In genomic region chrX:3714020-3714419, dm6 we compare ENCODE assay signal across 1 fruit fly cellular context.
TF ChIP-seq lines count a peak whose summit lies in the region.

No protein-coding gene starts in this region.

TF ChIP-seq in whole organism, embryonic, 481 proteins besides CTCF, POLR2A, EP300 and RAD21 (continued from another document and continues in another):
- TF ChIP-seq trh (GFP tag; optimal IDR thresholded peaks at IDR 0.05; lab: Kevin White, UChicago) (no peak), Atf6 (GFP tag; IDR thresholded peaks at IDR 0.05; lab: Robert Waterston, UW) (peak; percentile 66; the same call in 1 of the 2 replicates), CG17802 (tag; optimal IDR thresholded peaks at IDR 0.05; lab: Kevin White, UChicago) (no peak), CG13775 (GFP tag; optimal IDR thresholded peaks at IDR 0.05; lab: Kevin White, UChicago) (no peak), CG9609 (GFP tag; optimal IDR thresholded peaks at IDR 0.05; lab: Kevin White, UChicago) (peak; percentile 27), Hr39 (optimal IDR thresholded peaks at IDR 0.05; lab: Kevin White, UChicago) (no peak), CG7745 (tag; optimal IDR thresholded peaks at IDR 0.05; lab: Kevin White, UChicago) (no peak), odd (GFP tag; optimal IDR thresholded peaks at IDR 0.05; lab: Kevin White, UChicago) (no peak), CG11696 (GFP tag; IDR thresholded peaks at IDR 0.05; lab: Robert Waterston, UW) (no peak), CG3163 (GFP tag; optimal IDR thresholded peaks at IDR 0.05; lab: Kevin White, UChicago) (no peak), cwo (GFP tag; optimal IDR thresholded peaks at IDR 0.05; lab: Kevin White, UChicago) (peak; percentile 28), PHDP (tag; optimal IDR thresholded peaks at IDR 0.05; lab: Kevin White, UChicago) (peak; percentile 59), ranshi (GFP tag; IDR thresholded peaks at IDR 0.05; lab: Robert Waterston, UW) (no peak), CG4360 (GFP tag; IDR thresholded peaks at IDR 0.05; lab: Robert Waterston, UW) (no peak), Xbp1 (GFP tag; optimal IDR thresholded peaks at IDR 0.05; lab: Kevin White, UChicago) (peak; percentile 54), CG6689 (GFP tag; IDR thresholded peaks at IDR 0.05; lab: Robert Waterston, UW) (0 out of 2 replicates have a peak, but pooled peaks have one; percentile 35), CG13424 (tag; optimal IDR thresholded peaks at IDR 0.05; lab: Kevin White, UChicago) (peak; percentile 44), sob (GFP tag; IDR thresholded peaks at IDR 0.05; lab: Robert Waterston, UW) (no peak), Camta (GFP tag; optimal IDR thresholded peaks at IDR 0.05; lab: Kevin White, UChicago) (peak; percentile 7), HLH54F (GFP tag; optimal IDR thresholded peaks at IDR 0.05; lab: Kevin White, UChicago) (no peak), fd64A (GFP tag; optimal IDR thresholded peaks at IDR 0.05; lab: Kevin White, UChicago) (no peak), CG33557 (GFP tag; optimal IDR thresholded peaks at IDR 0.05; lab: Kevin White, UChicago) (no peak), MTF-1 (GFP tag; optimal IDR thresholded peaks at IDR 0.05; lab: Kevin White, UChicago; ENCODE audit: borderline replicate concordance) (no peak), CG9437 (GFP tag; optimal IDR thresholded peaks at IDR 0.05; lab: Kevin White, UChicago) (peak; percentile 22), B-H2 (GFP tag; optimal IDR thresholded peaks at IDR 0.05; lab: Kevin White, UChicago) (no peak), CG2889 (GFP tag; IDR thresholded peaks at IDR 0.05; lab: Robert Waterston, UW) (no peak; the same call in 2 of the 3 replicates), vnd (GFP tag; IDR thresholded peaks at IDR 0.05; lab: Robert Waterston, UW; ENCODE audit: partially characterized antibody) (no peak), twi (tag; optimal IDR thresholded peaks at IDR 0.05; lab: Kevin White, UChicago) (no peak), stwl (tag; optimal IDR thresholded peaks at IDR 0.05; lab: Kevin White, UChicago) (no peak), nau (GFP tag; optimal IDR thresholded peaks at IDR 0.05; lab: Kevin White, UChicago) (no peak), CG8359 (GFP tag; optimal IDR thresholded peaks at IDR 0.05; lab: Kevin White, UChicago; ENCODE audit: borderline replicate concordance) (no peak), bbx (GFP tag; IDR thresholded peaks at IDR 0.05; lab: Robert Waterston, UW; ENCODE audit: partially characterized antibody) (no peak), lab (GFP tag; optimal IDR thresholded peaks at IDR 0.05; lab: Kevin White, UChicago) (peak; percentile 55), run (tag; optimal IDR thresholded peaks at IDR 0.05; lab: Kevin White, UChicago) (peak; percentile 34), CG30403 (GFP tag; optimal IDR thresholded peaks at IDR 0.05; lab: Kevin White, UChicago) (peak; percentile 51), Doc3 (GFP tag; IDR thresholded peaks at IDR 0.05; lab: Robert Waterston, UW; ENCODE audit: partially characterized antibody) (no peak), CG3838 (GFP tag; optimal IDR thresholded peaks at IDR 0.05; lab: Kevin White, UChicago) (no peak), Ada2b (GFP tag; IDR thresholded peaks at IDR 0.05; lab: Robert Waterston, UW) (0 out of 2 replicates have a peak, but pooled peaks have one; percentile 28), dimm (GFP tag; IDR thresholded peaks at IDR 0.05; lab: Robert Waterston, UW) (no peak), tap (tag; optimal IDR thresholded peaks at IDR 0.05; lab: Kevin White, UChicago) (peak; percentile 35), CG7357 (GFP tag; IDR thresholded peaks at IDR 0.05; lab: Robert Waterston, UW) (peak; percentile 36; the same call in 1 of the 3 replicates), Oaz (GFP tag; IDR thresholded peaks at IDR 0.05; lab: Robert Waterston, UW) (no peak), Xrp1 (GFP tag; IDR thresholded peaks at IDR 0.05; lab: Robert Waterston, UW) (peak; percentile 20; the same call in 1 of the 2 replicates), nmo (GFP tag; optimal IDR thresholded peaks at IDR 0.05; lab: Kevin White, UChicago) (peak; percentile 28), CG6683 (GFP tag; optimal IDR thresholded peaks at IDR 0.05; lab: Kevin White, UChicago) (no peak), CG7786 (GFP tag; optimal IDR thresholded peaks at IDR 0.05; lab: Kevin White, UChicago) (peak; percentile 22), CG11560 (tag; IDR thresholded peaks at IDR 0.05; lab: Robert Waterston, UW) (no peak), Hr3 (GFP tag; optimal IDR thresholded peaks at IDR 0.05; lab: Kevin White, UChicago) (peak; percentile 5), CG16863 (GFP tag; optimal IDR thresholded peaks at IDR 0.05; lab: Kevin White, UChicago) (peak; percentile 24), Ets65A (GFP tag; lab: Kevin White, UChicago) (peak; percentile 57), CG32767 (GFP tag; IDR thresholded peaks at IDR 0.05; lab: Robert Waterston, UW) (no peak), CG12299 (tag; optimal IDR thresholded peaks at IDR 0.05; lab: Kevin White, UChicago) (no peak), CG31388 (GFP tag; optimal IDR thresholded peaks at IDR 0.05; lab: Kevin White, UChicago) (no peak), Blimp-1 (GFP tag; optimal IDR thresholded peaks at IDR 0.05; lab: Kevin White, UChicago) (peak; percentile 14), CG10543 (GFP tag; optimal IDR thresholded peaks at IDR 0.05; lab: Kevin White, UChicago) (peak; percentile 51), vfl (GFP tag; optimal IDR thresholded peaks at IDR 0.05; lab: Kevin White, UChicago) (no peak), CG7271 (tag; optimal IDR thresholded peaks at IDR 0.05; lab: Kevin White, UChicago) (no peak), CG12155 (GFP tag; optimal IDR thresholded peaks at IDR 0.05; lab: Kevin White, UChicago) (peak; percentile 15), Oli (tag; optimal IDR thresholded peaks at IDR 0.05; lab: Kevin White, UChicago) (peak; percentile 65), fd96Cb (tag; optimal IDR thresholded peaks at IDR 0.05; lab: Kevin White, UChicago) (peak; percentile 28), esg (GFP tag; conservative IDR thresholded peaks at IDR 0.05; lab: Robert Waterston, UW) (no peak), CG13287 (GFP tag; IDR thresholded peaks at IDR 0.05; lab: Robert Waterston, UW; ENCODE audit: partially characterized antibody) (no peak), gem (tag; optimal IDR thresholded peaks at IDR 0.05; lab: Kevin White, UChicago) (peak; percentile 67), Poxn (GFP tag; IDR thresholded peaks at IDR 0.05; lab: Robert Waterston, UW) (no peak), bowl (GFP tag; IDR thresholded peaks at IDR 0.05; lab: Robert Waterston, UW) (no peak), Dp (GFP tag; optimal IDR thresholded peaks at IDR 0.05; lab: Kevin White, UChicago) (no peak), Nf-YA (GFP tag; IDR thresholded peaks at IDR 0.05; lab: Robert Waterston, UW) (no peak), slp2 (GFP tag; optimal IDR thresholded peaks at IDR 0.05; lab: Kevin White, UChicago) (no peak), onecut (GFP tag; IDR thresholded peaks at IDR 0.05; lab: Robert Waterston, UW) (no peak), hth (optimal IDR thresholded peaks at IDR 0.05; lab: Kevin White, UChicago) (no peak), Awh (GFP tag; IDR thresholded peaks at IDR 0.05; lab: Robert Waterston, UW) (no peak), ems (GFP tag; optimal IDR thresholded peaks at IDR 0.05; lab: Kevin White, UChicago) (no peak), CG15479 (GFP tag; optimal IDR thresholded peaks at IDR 0.05; lab: Kevin White, UChicago) (no peak), sens-2 (GFP tag; IDR thresholded peaks at IDR 0.05; lab: Robert Waterston, UW) (no peak), CG3065 (GFP tag; optimal IDR thresholded peaks at IDR 0.05; lab: Kevin White, UChicago) (no peak), BtbVII (GFP tag; optimal IDR thresholded peaks at IDR 0.05; lab: Kevin White, UChicago) (no peak), chinmo (GFP tag; IDR thresholded peaks at IDR 0.05; lab: Robert Waterston, UW; ENCODE audit: partially characterized antibody) (no peak), D (optimal IDR thresholded peaks at IDR 0.05; lab: Kevin White, UChicago) (no peak), D (GFP tag; optimal IDR thresholded peaks at IDR 0.05; lab: Kevin White, UChicago) (no peak), CG17612 (GFP tag; IDR thresholded peaks at IDR 0.05; lab: Robert Waterston, UW) (no peak), CG18476 (GFP tag; optimal IDR thresholded peaks at IDR 0.05; lab: Kevin White, UChicago) (no peak), CG3995 (GFP tag; optimal IDR thresholded peaks at IDR 0.05; lab: Kevin White, UChicago) (no peak), CG17568 (GFP tag; optimal IDR thresholded peaks at IDR 0.05; lab: Kevin White, UChicago) (peak; percentile 6), ase (GFP tag; IDR thresholded peaks at IDR 0.05; lab: Robert Waterston, UW) (no peak), Atf-2 (GFP tag; optimal IDR thresholded peaks at IDR 0.05; lab: Kevin White, UChicago) (no peak), CG11723 (GFP tag; optimal IDR thresholded peaks at IDR 0.05; lab: Kevin White, UChicago) (peak; percentile 27), CG1529 (GFP tag; optimal IDR thresholded peaks at IDR 0.05; lab: Kevin White, UChicago) (no peak), HmgD (GFP tag; optimal IDR thresholded peaks at IDR 0.05; lab: Kevin White, UChicago) (no peak), CG10274 (GFP tag; optimal IDR thresholded peaks at IDR 0.05; lab: Kevin White, UChicago) (no peak), sna (GFP tag; IDR thresholded peaks at IDR 0.05; lab: Robert Waterston, UW; ENCODE audit: partially characterized antibody) (no peak), tgo (GFP tag; IDR thresholded peaks at IDR 0.05; lab: Robert Waterston, UW) (no peak), ro (GFP tag; IDR thresholded peaks at IDR 0.05; lab: Robert Waterston, UW) (no peak), cato (GFP tag; optimal IDR thresholded peaks at IDR 0.05; lab: Kevin White, UChicago; ENCODE audit: borderline replicate concordance) (no peak), Myb (GFP tag; optimal IDR thresholded peaks at IDR 0.05; lab: Kevin White, UChicago) (no peak), ci (GFP tag; IDR thresholded peaks at IDR 0.05; lab: Robert Waterston, UW) (no peak), CG9932 (GFP tag; IDR thresholded peaks at IDR 0.05; lab: Robert Waterston, UW) (no peak; the same call in 1 of the 2 replicates), Ravus (GFP tag; IDR thresholded peaks at IDR 0.05; lab: Robert Waterston, UW) (no peak), CG6654 (GFP tag; optimal IDR thresholded peaks at IDR 0.05; lab: Kevin White, UChicago) (no peak), CG7987 (GFP tag; optimal IDR thresholded peaks at IDR 0.05; lab: Kevin White, UChicago) (no peak), sima (GFP tag; optimal IDR thresholded peaks at IDR 0.05; lab: Kevin White, UChicago) (no peak), CG34422 (GFP tag; IDR thresholded peaks at IDR 0.05; lab: Robert Waterston, UW) (no peak), CG13894 (tag; optimal IDR thresholded peaks at IDR 0.05; lab: Kevin White, UChicago) (no peak), CG11398 (GFP tag; optimal IDR thresholded peaks at IDR 0.05; lab: Kevin White, UChicago) (no peak), NFAT (GFP tag; IDR thresholded peaks at IDR 0.05; lab: Robert Waterston, UW) (no peak), Sox102F (GFP tag; optimal IDR thresholded peaks at IDR 0.05; lab: Kevin White, UChicago) (peak; percentile 66), Dip3 (GFP tag; optimal IDR thresholded peaks at IDR 0.05; lab: Kevin White, UChicago) (no peak), gsb (GFP tag; IDR thresholded peaks at IDR 0.05; lab: Robert Waterston, UW) (no peak), fd102C (GFP tag; optimal IDR thresholded peaks at IDR 0.05; lab: Kevin White, UChicago) (no peak), luna (GFP tag; optimal IDR thresholded peaks at IDR 0.05; lab: Kevin White, UChicago) (no peak), NfI (GFP tag; optimal IDR thresholded peaks at IDR 0.05; lab: Kevin White, UChicago) (peak; percentile 36), HHEX (GFP tag; optimal IDR thresholded peaks at IDR 0.05; lab: Kevin White, UChicago) (no peak), Med (GFP tag; lab: Kevin White, UChicago) (peak; percentile 77), Dek (tag; optimal IDR thresholded peaks at IDR 0.05; lab: Kevin White, UChicago) (peak; percentile 28), Lim3 (GFP tag; IDR thresholded peaks at IDR 0.05; lab: Robert Waterston, UW) (no peak), CG10147 (GFP tag; optimal IDR thresholded peaks at IDR 0.05; lab: Kevin White, UChicago) (no peak), schlank (tag; optimal IDR thresholded peaks at IDR 0.05; lab: Kevin White, UChicago) (peak; percentile 17), GATAe (GFP tag; conservative IDR thresholded peaks at IDR 0.05; lab: Robert Waterston, UW) (no peak), NK7.1 (GFP tag; optimal IDR thresholded peaks at IDR 0.05; lab: Kevin White, UChicago) (no peak), CG8089 (GFP tag; optimal IDR thresholded peaks at IDR 0.05; lab: Kevin White, UChicago) (no peak), CG31224 (GFP tag; IDR thresholded peaks at IDR 0.05; lab: Robert Waterston, UW) (peak; percentile 35; the same call in 1 of the 2 replicates), nerfin-1 (tag; optimal IDR thresholded peaks at IDR 0.05; lab: Kevin White, UChicago) (no peak), Bgb (GFP tag; IDR thresholded peaks at IDR 0.05; lab: Robert Waterston, UW; ENCODE audit: partially characterized antibody) (no peak), row (GFP tag; IDR thresholded peaks at IDR 0.05; lab: Robert Waterston, UW) (peak; percentile 75), Ptx1 (GFP tag; IDR thresholded peaks at IDR 0.05; lab: Robert Waterston, UW) (no peak), CG31441 (GFP tag; IDR thresholded peaks at IDR 0.05; lab: Robert Waterston, UW) (0 out of 2 replicates have a peak, but pooled peaks have one; percentile 22), dmrt11E (tag; optimal IDR thresholded peaks at IDR 0.05; lab: Kevin White, UChicago) (no peak), CG30431 (GFP tag; optimal IDR thresholded peaks at IDR 0.05; lab: Kevin White, UChicago) (no peak), Hsf (GFP tag; optimal IDR thresholded peaks at IDR 0.05; lab: Kevin White, UChicago) (peak; percentile 7), CG2678 (tag; optimal IDR thresholded peaks at IDR 0.05; lab: Kevin White, UChicago) (peak; percentile 61), CG4730 (GFP tag; IDR thresholded peaks at IDR 0.05; lab: Robert Waterston, UW) (0 out of 2 replicates have a peak, but pooled peaks have one; percentile 14), corto (GFP tag; optimal IDR thresholded peaks at IDR 0.05; lab: Kevin White, UChicago) (no peak), Mad (GFP tag; optimal IDR thresholded peaks at IDR 0.05; lab: Kevin White, UChicago) (no peak), CG5953 (GFP tag; IDR thresholded peaks at IDR 0.05; lab: Robert Waterston, UW) (no peak), CG10654 (GFP tag; optimal IDR thresholded peaks at IDR 0.05; lab: Kevin White, UChicago) (no peak), disco-r (GFP tag; optimal IDR thresholded peaks at IDR 0.05; lab: Kevin White, UChicago) (no peak), hb (GFP tag; IDR thresholded peaks at IDR 0.05; lab: Robert Waterston, UW; ENCODE audit: partially characterized antibody) (no peak)
